Fruit fly (Drosophila melanogaster) whole organism, wandering third instar larva: Measurements from ENCODE around the gene CG10996.

Experiments
- Abd-B ChIP-seq: fragments of >200 bp; optimal IDR thresholded peaks from 2 replicates; lab custom pipeline; 2017; ENCODE audit warnings: missing biosample characterization, missing genetic modification characterization
- CG32264 ChIP-seq: fragments of 200-800 bp; sonication (Bioruptor generic); optimal IDR thresholded peaks from 2 replicates; lab custom pipeline; 2016; ENCODE audit warnings: missing biosample characterization, missing genetic modification characterization
- CG9705 ChIP-seq: fragments of 200-800 bp; sonication (Bioruptor generic); optimal IDR thresholded peaks from 2 replicates; lab custom pipeline; 2018; ENCODE audit warnings: missing biosample characterization, mild to moderate bottlenecking, missing genetic modification characterization
- CrebA ChIP-seq: fragments of 200-800 bp; sonication (Bioruptor generic); optimal IDR thresholded peaks from 2 replicates; lab custom pipeline; 2016; ENCODE audit warnings: missing biosample characterization, mild to moderate bottlenecking, missing genetic modification characterization, borderline replicate concordance
- Dfd ChIP-seq: fragments of >200 bp; optimal IDR thresholded peaks from 2 replicates; lab custom pipeline; 2017; ENCODE audit warnings: missing biosample characterization, missing genetic modification characterization
- Dif ChIP-seq: fragments of 200-275, 200-300 bp; sonication (Bioruptor generic); optimal IDR thresholded peaks from 2 replicates; lab custom pipeline; 2018; ENCODE audit warnings: missing biosample characterization, missing genetic modification characterization; ENCODE audit not compliant: partially characterized antibody
- GATAd ChIP-seq: sonication (Bioruptor generic); optimal IDR thresholded peaks from 2 replicates; lab custom pipeline; 2016; ENCODE audit warnings: missing biosample characterization, missing genetic modification characterization
- HLH106 ChIP-seq: fragments of 200-800 bp; optimal IDR thresholded peaks from 3 replicates; lab custom pipeline; 2019; ENCODE audit warnings: missing biosample characterization, mild to moderate bottlenecking, missing genetic modification characterization, moderate library complexity
- Hnf4 ChIP-seq: fragments of 200-800 bp; sonication (Bioruptor generic); optimal IDR thresholded peaks from 2 replicates; lab custom pipeline; 2016; ENCODE audit warnings: missing biosample characterization, mild to moderate bottlenecking, missing genetic modification characterization
- Hr78 ChIP-seq: fragments of >200 bp; optimal IDR thresholded peaks from 2 replicates; lab custom pipeline; 2017; ENCODE audit warnings: missing biosample characterization, missing genetic modification characterization
- Hr83 ChIP-seq: fragments of 200-300 bp; sonication (Bioruptor generic); optimal IDR thresholded peaks from 2 replicates; lab custom pipeline; 2016; ENCODE audit warnings: missing biosample characterization, mild to moderate bottlenecking, missing genetic modification characterization, moderate library complexity; ENCODE audit not compliant: poor library complexity, severe bottlenecking
- Jra ChIP-seq: sonication (Bioruptor generic); optimal IDR thresholded peaks from 2 replicates; lab custom pipeline; 2016; ENCODE audit warnings: missing biosample characterization, missing genetic modification characterization
- Mio ChIP-seq: sonication (Bioruptor generic); optimal IDR thresholded peaks from 2 replicates; lab custom pipeline; 2016; ENCODE audit warnings: missing biosample characterization, missing genetic modification characterization
- Myc ChIP-seq: fragments of >200 bp; optimal IDR thresholded peaks from 2 replicates; lab custom pipeline; 2017
- N ChIP-seq: fragments of >200 bp; optimal IDR thresholded peaks from 2 replicates; lab custom pipeline; 2018; ENCODE audit warnings: missing biosample characterization, missing external identifiers, missing genetic modification characterization
- OdsH ChIP-seq: fragments of 200-800 bp; sonication (Bioruptor generic); optimal IDR thresholded peaks from 2 replicates; lab custom pipeline; 2016; ENCODE audit warnings: missing biosample characterization, mild to moderate bottlenecking, missing genetic modification characterization
- Rel ChIP-seq, 2 experiments: fragments of 200-800 bp; sonication (Bioruptor generic) in 1 of 2; optimal IDR thresholded peaks; 2 replicates in 1 of 2; 3 replicates in 1 of 2; lab custom pipeline; 2016 to 2019; ENCODE audit warnings: mild to moderate bottlenecking in 2 of 2, missing biosample characterization in 2 of 2, missing genetic modification characterization in 2 of 2, moderate library complexity in 1 of 2
- Sp1 ChIP-seq: fragments of 200-800 bp; sonication (Bioruptor generic); optimal IDR thresholded peaks from 3 replicates; lab custom pipeline; 2019; ENCODE audit warnings: missing biosample characterization, mild to moderate bottlenecking, missing genetic modification characterization, moderate library complexity
- br ChIP-seq: fragments of 200-800 bp; sonication (Bioruptor generic); optimal IDR thresholded peaks from 2 replicates; lab custom pipeline; 2016; ENCODE audit warnings: missing biosample characterization, missing genetic modification characterization
- brk ChIP-seq: fragments of 200-800 bp; sonication (Bioruptor generic); optimal IDR thresholded peaks from 2 replicates; lab custom pipeline; 2016; ENCODE audit warnings: missing biosample characterization, mild to moderate bottlenecking, missing genetic modification characterization
- dl ChIP-seq, 2 experiments: fragments of 175-275, 200-275 bp in 1 of 2; fragments of 200-275 bp in 1 of 2; sonication (Bioruptor generic); optimal IDR thresholded peaks; lab custom pipeline; 2018; ENCODE audit warnings: mild to moderate bottlenecking in 2 of 2, missing biosample characterization in 2 of 2, missing genetic modification characterization in 2 of 2, moderate library complexity in 2 of 2; ENCODE audit not compliant: partially characterized antibody in 2 of 2, insufficient read depth in 1 of 2
- dsf ChIP-seq: sonication (Bioruptor generic); optimal IDR thresholded peaks from 2 replicates; lab custom pipeline; 2016; ENCODE audit warnings: missing biosample characterization, missing genetic modification characterization, borderline replicate concordance
- foxo ChIP-seq, 2 experiments: fragments of 200-800 bp; sonication (Bioruptor generic); optimal IDR thresholded peaks; 2 replicates in 1 of 2; 3 replicates in 1 of 2; lab custom pipeline; 2016 to 2017; ENCODE audit warnings: missing biosample characterization in 2 of 2, missing genetic modification characterization in 2 of 2
- fru ChIP-seq: fragments of 200-800 bp; sonication (Bioruptor generic); optimal IDR thresholded peaks from 3 replicates; lab custom pipeline; 2016; ENCODE audit warnings: missing biosample characterization, mild to moderate bottlenecking, missing genetic modification characterization
- jim ChIP-seq: fragments of 175-275, 200-325 bp; sonication (Bioruptor generic); optimal IDR thresholded peaks from 2 replicates; lab custom pipeline; 2016; ENCODE audit warnings: missing biosample characterization, mild to moderate bottlenecking, missing genetic modification characterization
- lola ChIP-seq: fragments of >200 bp; optimal IDR thresholded peaks from 2 replicates; lab custom pipeline; 2017; ENCODE audit warnings: missing biosample characterization, missing genetic modification characterization
- pan ChIP-seq: fragments of >200 bp; optimal IDR thresholded peaks from 2 replicates; lab custom pipeline; 2017
- rgr ChIP-seq: fragments of 200-800 bp; sonication (Bioruptor generic); optimal IDR thresholded peaks from 3 replicates; lab custom pipeline; 2016; ENCODE audit warnings: missing biosample characterization, mild to moderate bottlenecking, missing genetic modification characterization
- sv ChIP-seq: fragments of 200-800 bp; sonication (Bioruptor generic); optimal IDR thresholded peaks from 3 replicates; lab custom pipeline; 2016; ENCODE audit warnings: missing biosample characterization, missing genetic modification characterization
- tai ChIP-seq: sonication (Bioruptor generic); optimal IDR thresholded peaks from 2 replicates; lab custom pipeline; 2016; ENCODE audit warnings: missing biosample characterization, missing genetic modification characterization
- woc ChIP-seq: sonication (Bioruptor generic); optimal IDR thresholded peaks from 2 replicates; lab custom pipeline; 2016; ENCODE audit warnings: missing biosample characterization, mild to moderate bottlenecking, missing genetic modification characterization

The CG10996 gene

DNA sequence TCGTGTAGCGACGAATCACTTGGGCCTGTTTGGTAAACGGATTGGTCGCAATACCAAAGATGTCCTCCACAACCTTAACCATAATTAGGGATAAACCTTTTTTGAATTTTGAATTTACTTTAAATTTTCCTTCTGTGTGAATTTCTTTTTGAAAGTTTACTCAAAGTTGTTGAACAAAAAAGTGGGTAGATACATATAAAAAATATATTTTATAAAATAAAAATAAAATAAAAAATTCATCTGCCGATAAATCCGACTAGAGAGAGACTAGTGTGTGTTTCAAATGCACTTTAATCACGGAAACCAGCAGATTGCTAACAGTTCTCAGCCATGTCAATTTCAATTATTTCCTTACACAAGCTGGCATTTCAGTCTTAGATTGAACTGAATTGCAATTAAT, at the start of gene CG10996:
TSS of gene CG10996 (minus strand) at position 101 of the 400 bp plus-strand sequence.
- TF ChIP-seq CG32264, result no peak

DNA sequence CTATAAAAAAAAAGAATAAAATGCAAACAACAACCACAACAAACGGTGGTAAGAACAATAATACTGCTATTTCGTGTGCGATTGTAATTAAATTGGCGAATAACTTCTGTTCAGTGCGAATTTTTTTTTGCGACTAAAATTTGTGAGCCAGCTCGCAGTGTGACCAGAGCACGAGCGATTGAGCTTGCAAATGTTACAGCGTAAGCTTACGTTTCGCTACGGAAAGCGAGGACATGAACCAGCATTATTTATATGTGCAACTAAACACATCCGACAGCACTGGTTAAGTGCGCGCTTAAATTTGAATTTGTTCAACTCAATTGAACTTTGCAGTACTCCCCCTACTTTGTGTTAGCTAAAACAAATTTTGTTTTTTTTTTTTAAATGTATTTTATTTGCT, 48.3 kb upstream of the CG10996 start, which contains the start of gene AMPdeam:
TSS of gene AMPdeam (minus strand) at position 139 of the 400 bp plus-strand sequence.
- TF ChIP-seq lola (GFP tag; lab: Kevin White, UChicago) (no peak), Jra (GFP tag; lab: Kevin White, UChicago) (peak; percentile 20), HLH106 (no peak), Hr78 (GFP tag; lab: Kevin White, UChicago) (no peak), Myc (lab: Kevin White, UChicago) (peak; percentile 9), foxo (GFP tag; optimal IDR thresholded peaks at IDR 0.05; lab: Kevin White, UChicago) (peak in 1 of 2 experiments; percentile 48), OdsH (peak; percentile 28), Hr83 (peak; percentile 54), CG9705 (GFP tag; lab: Kevin White, UChicago) (no peak), fru (peak; percentile 53), dsf (GFP tag; lab: Kevin White, UChicago) (peak; percentile 32), Hnf4 (GFP tag; lab: Kevin White, UChicago) (peak; percentile 35), jim (GFP tag; lab: Kevin White, UChicago) (no peak), Rel (GFP tag; optimal IDR thresholded peaks at IDR 0.05; lab: Kevin White, UChicago) (no peak), Rel (tag; optimal IDR thresholded peaks at IDR 0.05; lab: Kevin White, UChicago) (peak; percentile 49), tai (GFP tag; lab: Kevin White, UChicago) (peak; percentile 40), br (GFP tag; lab: Kevin White, UChicago) (no peak), Dif (GFP tag; lab: Kevin White, UChicago) (peak; percentile 54), rgr (GFP tag; lab: Kevin White, UChicago) (peak; percentile 46), brk (GFP tag; lab: Kevin White, UChicago) (peak; percentile 53), Sp1 (GFP tag; lab: Kevin White, UChicago) (no peak), GATAd (GFP tag; lab: Kevin White, UChicago) (no peak)

dm6 chrX:13844317-13844886, 47.0 kb upstream of the CG10996 start:
- peak; percentile 91 for TF ChIP-seq Dfd (GFP tag; lab: Kevin White, UChicago)
- TF ChIP-seq HLH106, result peak; percentile 26
- TF ChIP-seq foxo (GFP tag; optimal IDR thresholded peaks at IDR 0.05; lab: Kevin White, UChicago), result peak in 1 of 2 experiments; percentile 34
- no peak for TF ChIP-seq Hnf4 (GFP tag; lab: Kevin White, UChicago)
- TF ChIP-seq, all 38 proteins: peak for 3

dm6 chrX:13843487-13843886, 46.0 kb upstream of the CG10996 start:
- TF ChIP-seq CG9705 (GFP tag; lab: Kevin White, UChicago) (no peak), tai (GFP tag; lab: Kevin White, UChicago) (no peak), sv (GFP tag; lab: Kevin White, UChicago) (no peak), Myc (lab: Kevin White, UChicago) (no peak), HLH106 (no peak), pan (no peak), OdsH (no peak), brk (GFP tag; lab: Kevin White, UChicago) (no peak), N (GFP tag; lab: Kevin White, UChicago) (no peak), Mio (no peak), br (GFP tag; lab: Kevin White, UChicago) (no peak), dl (GFP tag; optimal IDR thresholded peaks at IDR 0.05; lab: Kevin White, UChicago; ENCODE audit: insufficient read depth in 1 of 2, partially characterized antibody in 2 of 2) (no peak), rgr (GFP tag; lab: Kevin White, UChicago) (no peak), Hr78 (GFP tag; lab: Kevin White, UChicago) (no peak), Rel (GFP tag; optimal IDR thresholded peaks at IDR 0.05; lab: Kevin White, UChicago) (no peak), Rel (tag; optimal IDR thresholded peaks at IDR 0.05; lab: Kevin White, UChicago) (no peak)

dm6 chrX:13840075-13840474, 42.6 kb upstream of the CG10996 start:
- TF ChIP-seq dsf (GFP tag; lab: Kevin White, UChicago) (no peak), fru (no peak), br (GFP tag; lab: Kevin White, UChicago) (no peak), woc (GFP tag; lab: Kevin White, UChicago) (no peak), HLH106 (no peak), rgr (GFP tag; lab: Kevin White, UChicago) (peak; percentile 81), Sp1 (GFP tag; lab: Kevin White, UChicago) (no peak), Dfd (GFP tag; lab: Kevin White, UChicago) (no peak), CrebA (GFP tag; lab: Kevin White, UChicago) (no peak), Rel (GFP tag; optimal IDR thresholded peaks at IDR 0.05; lab: Kevin White, UChicago) (no peak), Rel (tag; optimal IDR thresholded peaks at IDR 0.05; lab: Kevin White, UChicago) (peak; percentile 15), Abd-B (GFP tag; lab: Kevin White, UChicago) (no peak), Hr83 (no peak)
